Worm (Caenorhabditis elegans) whole organism, young adult: ENCODE measurements around the gene F57B9.8.

Experiments used
- Y56A3A.18 ChIP-seq: fragments of 200-800 bp; sonication (Bioruptor generic); IDR thresholded peaks from 2 replicates; pipeline ENCODE4 v1.3.6; 2022; ENCODE audit warnings: missing genetic modification reagents, missing genetic modification characterization, missing compliant biosample characterization
- ama-1 ChIP-seq, 3 experiments: fragments of 150-350 bp in 1 of 3; sonication (generic microtip) in 2 of 3; optimal IDR thresholded peaks; 2 replicates each; lab custom pipeline; 2014 to 2018; ENCODE audit warnings: missing biosample characterization in 2 of 3, missing genetic modification characterization in 2 of 3, missing genetic modification reagents in 2 of 3
- ceh-100 ChIP-seq: fragments of 200-800 bp; sonication (Bioruptor generic); IDR thresholded peaks from 2 replicates; pipeline ENCODE4 v1.3.6; 2022; ENCODE audit warnings: missing genetic modification reagents, missing genetic modification characterization, missing compliant biosample characterization
- die-1 ChIP-seq: sonication (generic microtip); optimal IDR thresholded peaks from 2 replicates; lab custom pipeline; 2016; ENCODE audit warnings: missing genotype, mild to moderate bottlenecking, missing genetic modification characterization, missing compliant biosample characterization
- snpc-4 ChIP-seq, 5 experiments: fragments of 150-350 bp in 1 of 5; sonication (generic microtip) in 4 of 5; optimal IDR thresholded peaks; 2 replicates each; lab custom pipeline; 2014 to 2018; ENCODE audit warnings: missing genetic modification characterization in 5 of 5, missing biosample characterization in 3 of 5, antibody characterized with exemption in 2 of 5, mild to moderate bottlenecking in 2 of 5, missing compliant biosample characterization in 2 of 5, missing genotype in 2 of 5, moderate library complexity in 2 of 5, missing genetic modification reagents in 1 of 5
- sptf-2 ChIP-seq: fragments of 200-800 bp; sonication (Bioruptor generic); optimal IDR thresholded peaks from 2 replicates; lab custom pipeline; 2018; ENCODE audit warnings: mild to moderate bottlenecking, missing genetic modification characterization, missing compliant biosample characterization
- zfh-2 ChIP-seq: fragments of 200-800 bp; sonication (Bioruptor generic); conservative IDR thresholded peaks from 2 replicates; pipeline ENCODE4 v1.3.6; 2022; ENCODE audit warnings: missing genetic modification reagents, missing genetic modification characterization, missing compliant biosample characterization

DNA sequence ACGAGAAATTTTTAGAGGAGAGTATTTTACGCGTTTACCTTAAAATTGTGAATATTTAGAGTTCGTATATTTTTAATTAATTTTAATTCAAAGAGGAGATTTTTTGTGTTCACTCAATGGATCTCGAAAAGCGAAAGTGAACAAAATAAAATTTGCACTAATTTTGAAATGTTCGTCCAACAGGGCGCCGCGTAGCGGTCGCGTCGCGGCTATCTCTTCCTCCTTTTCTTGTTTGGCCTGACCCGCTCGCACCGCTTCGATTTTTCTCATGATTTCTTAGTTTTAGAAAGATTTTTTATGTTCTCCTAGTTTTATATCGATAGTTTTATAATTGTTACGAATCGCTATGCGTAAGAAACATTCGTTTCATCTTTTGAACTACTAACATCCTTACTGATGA, 16.3 kb upstream of the F57B9.8 start:
- TF ChIP-seq sptf-2 (GFP tag; lab: Kevin White, UChicago) (no peak), die-1 (tag; lab: Kevin White, UChicago) (no peak), Y56A3A.18 (GFP tag; lab: Robert Waterston, UW) (no peak), snpc-4 (GFP tag; optimal IDR thresholded peaks at IDR 0.05; lab: Kevin White, UChicago) (no peak), snpc-4 (tag; optimal IDR thresholded peaks at IDR 0.05; lab: Kevin White, UChicago) (peak in 1 of 4 experiments; percentile 32), ama-1 (optimal IDR thresholded peaks at IDR 0.05; lab: Kevin White, UChicago) (no peak), ama-1 (GFP tag; optimal IDR thresholded peaks at IDR 0.05; lab: Kevin White, UChicago) (no peak), zfh-2 (GFP tag; lab: Robert Waterston, UW) (no peak), ceh-100 (no peak)
